Worm (Caenorhabditis elegans) whole organism, mixed stage, embryonic: ENCODE measurements around the gene ZC262.7.

Source experiments
- elt-3 ChIP-seq: fragments of 150-350 bp; optimal IDR thresholded peaks from 2 replicates; lab custom pipeline; 2014; ENCODE audit warnings: missing biosample characterization, missing genetic modification characterization
- lin-13 ChIP-seq: fragments of 150-350 bp; optimal IDR thresholded peaks from 2 replicates; lab custom pipeline; 2014; ENCODE audit warnings: missing biosample characterization, missing genetic modification characterization
- mab-5 ChIP-seq: fragments of 150-350 bp; optimal IDR thresholded peaks from 2 replicates; lab custom pipeline; 2014; ENCODE audit warnings: missing biosample characterization, missing genetic modification characterization
- nhr-12 ChIP-seq: fragments of 150-350 bp; optimal IDR thresholded peaks from 2 replicates; lab custom pipeline; 2014; ENCODE audit warnings: missing biosample characterization, missing genetic modification characterization
- nhr-2 ChIP-seq: fragments of 150-350 bp; optimal IDR thresholded peaks from 2 replicates; lab custom pipeline; 2014; ENCODE audit warnings: missing biosample characterization, missing genetic modification characterization
- nhr-237 ChIP-seq: fragments of 150-350 bp; optimal IDR thresholded peaks from 2 replicates; lab custom pipeline; 2014; ENCODE audit warnings: missing biosample characterization, missing genetic modification characterization
- nhr-28 ChIP-seq: fragments of 150-350 bp; optimal IDR thresholded peaks from 2 replicates; lab custom pipeline; 2014; ENCODE audit warnings: missing biosample characterization, missing genetic modification characterization
- nhr-76 ChIP-seq: sonication (generic microtip); optimal IDR thresholded peaks from 2 replicates; lab custom pipeline; 2017; ENCODE audit warnings: missing biosample characterization, missing genetic modification characterization
- snpc-4 ChIP-seq: fragments of 150-350 bp; optimal IDR thresholded peaks from 2 replicates; lab custom pipeline; 2014; ENCODE audit warnings: missing biosample characterization, missing genetic modification characterization
- sptf-1 ChIP-seq: sonication (generic microtip); optimal IDR thresholded peaks from 2 replicates; lab custom pipeline; 2017; ENCODE audit warnings: mild to moderate bottlenecking, missing genetic modification characterization, moderate library complexity, missing compliant biosample characterization
- unc-120 ChIP-seq: sonication (generic microtip); optimal IDR thresholded peaks from 2 replicates; lab custom pipeline; 2017; ENCODE audit warnings: missing genetic modification characterization, missing compliant biosample characterization; ENCODE audit not compliant: poor library complexity, severe bottlenecking
- unc-62 ChIP-seq: fragments of 150-350 bp; optimal IDR thresholded peaks from 2 replicates; lab custom pipeline; 2014; ENCODE audit warnings: missing biosample characterization, missing genetic modification reagents, missing genetic modification characterization
- ztf-11 ChIP-seq: fragments of 150-350 bp; optimal IDR thresholded peaks from 2 replicates; lab custom pipeline; 2014; ENCODE audit warnings: missing biosample characterization, missing genetic modification characterization

DNA sequence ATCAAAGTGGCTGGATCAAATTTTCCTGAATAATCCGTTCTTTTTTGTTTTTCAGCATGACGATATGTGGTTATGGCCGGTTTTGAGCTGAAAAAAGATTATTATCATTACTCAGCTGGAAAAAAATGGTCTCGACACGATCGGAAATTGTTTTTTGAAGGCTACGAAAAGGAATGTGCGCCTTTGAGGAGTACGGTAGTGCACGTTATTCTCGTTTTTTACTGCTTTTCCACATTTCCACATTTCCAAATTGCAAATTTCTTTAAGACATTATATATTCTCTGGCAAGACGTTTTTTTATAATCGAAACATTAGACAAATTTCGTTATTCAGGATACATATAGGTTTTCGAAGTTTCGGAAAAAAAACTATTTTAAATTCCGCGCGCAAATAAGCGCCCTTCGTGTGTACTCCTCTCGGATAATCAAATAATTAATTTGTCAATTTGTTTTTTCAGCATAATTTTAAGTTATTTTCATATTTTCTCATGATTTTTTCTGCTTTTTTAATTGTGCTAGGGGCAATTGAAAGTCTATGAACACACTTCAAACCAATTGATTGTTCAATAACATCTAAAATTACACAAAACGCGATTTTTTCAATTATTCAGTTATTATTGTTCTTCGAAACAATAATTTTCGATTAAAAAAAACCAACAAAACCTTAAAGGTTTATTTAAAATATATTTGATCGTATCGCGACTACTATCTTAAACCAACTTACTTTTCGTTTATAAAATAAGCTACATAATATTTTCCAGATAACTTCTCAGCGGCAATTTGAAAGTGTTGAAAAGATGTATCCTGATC, 19.3 kb upstream of the ZC262.7 start, which contains the start of gene R05D3.3:
- TF ChIP-seq nhr-28 (tag; lab: Kevin White, UChicago) (no peak), elt-3 (no peak), nhr-237 (tag; lab: Kevin White, UChicago) (no peak), unc-62 (GFP tag; lab: Kevin White, UChicago) (no peak), nhr-2 (tag; lab: Kevin White, UChicago) (no peak), nhr-76 (tag; lab: Kevin White, UChicago) (no peak), unc-120 (tag; lab: Kevin White, UChicago) (no peak), ztf-11 (no peak), sptf-1 (tag; lab: Kevin White, UChicago) (no peak), snpc-4 (no peak), nhr-12 (tag; lab: Kevin White, UChicago) (no peak), mab-5 (tag; lab: Kevin White, UChicago) (no peak), lin-13 (tag; lab: Kevin White, UChicago) (no peak)
